Worm (Caenorhabditis elegans): Measurements from ENCODE around the gene clec-123.

- no peak for TF ChIP-seq med-1 (GFP tag; optimal IDR thresholded peaks at IDR 0.05; ENCODE audit: insufficient read depth)
- no peak for TF ChIP-seq flt-1 (GFP tag; IDR thresholded peaks at IDR 0.05)
- no peak for TF ChIP-seq ztf-29 (GFP tag; IDR thresholded peaks at IDR 0.05)
- no peak for TF ChIP-seq ref-1 (GFP tag; conservative IDR thresholded peaks at IDR 0.05)
- no peak for TF ChIP-seq cog-1 (tag; optimal IDR thresholded peaks at IDR 0.05)
- TF ChIP-seq T22C8.4 (GFP tag; IDR thresholded peaks at IDR 0.05), result no peak
- TF ChIP-seq klf-2 (GFP tag; conservative IDR thresholded peaks at IDR 0.05), result no peak
- TF ChIP-seq ztf-23 (GFP tag; IDR thresholded peaks at IDR 0.05), result no peak
- no peak for TF ChIP-seq tab-1 (GFP tag; IDR thresholded peaks at IDR 0.05)
Observed at ce11 chrII:3109533-3109932, 4.5 kb upstream of the clec-123 start.
